Fruit fly (Drosophila melanogaster): ENCODE data around the gene fzo.

dm6 chr3R:23179336-23179735 is 24.5 kb downstream of the fzo start:
- TF ChIP-seq CG15710 (tag; optimal IDR thresholded peaks at IDR 0.05), result no peak
- no peak for TF ChIP-seq CG10348 (GFP tag; IDR thresholded peaks at IDR 0.05)
- TF ChIP-seq CG4496 (GFP tag; IDR thresholded peaks at IDR 0.05), result no peak
- no peak for TF ChIP-seq CG9948 (tag; optimal IDR thresholded peaks at IDR 0.05)
- TF ChIP-seq CG14655 (GFP tag; optimal IDR thresholded peaks at IDR 0.05), result no peak
- TF ChIP-seq CG8159 (tag; optimal IDR thresholded peaks at IDR 0.05), result no peak
- TF ChIP-seq EcR (GFP tag; optimal IDR thresholded peaks at IDR 0.05), result no peak

Data from whole organism, pupa.